Worm (Caenorhabditis elegans) whole organism, L2 larva: ENCODE measurements around the gene nhr-162.

ENCODE experiments used
- ama-1 ChIP-seq: fragments of 150-350 bp; optimal IDR thresholded peaks from 2 replicates; lab custom pipeline; 2018; ENCODE audit warnings: inconsistent platforms
- crh-2 ChIP-seq: sonication (generic microtip); optimal IDR thresholded peaks from 2 replicates; lab custom pipeline; 2017; ENCODE audit warnings: missing biosample characterization, missing genetic modification characterization
- egl-27 ChIP-seq: sonication (generic microtip); optimal IDR thresholded peaks from 3 replicates; lab custom pipeline; 2017; ENCODE audit warnings: missing biosample characterization, missing genetic modification reagents, missing genetic modification characterization
- elt-1 ChIP-seq: fragments of 150-350 bp; optimal IDR thresholded peaks from 2 replicates; lab custom pipeline; 2014; ENCODE audit warnings: missing biosample characterization, missing genetic modification characterization
- lin-11 ChIP-seq: fragments of 150-350 bp; sonication (generic microtip); optimal IDR thresholded peaks from 2 replicates; lab custom pipeline; 2014; ENCODE audit warnings: missing biosample characterization, missing genetic modification characterization, inconsistent platforms, mixed read lengths
- nhr-129 ChIP-seq: fragments of 150-350 bp; optimal IDR thresholded peaks from 2 replicates; lab custom pipeline; 2014; ENCODE audit warnings: missing biosample characterization, missing genetic modification characterization
- nhr-25 ChIP-seq: fragments of 150-350 bp; sonication (generic microtip); optimal IDR thresholded peaks from 3 replicates; lab custom pipeline; 2014; ENCODE audit warnings: missing biosample characterization, missing genetic modification characterization
- peb-1 ChIP-seq: fragments of 150-350 bp; optimal IDR thresholded peaks from 2 replicates; lab custom pipeline; 2014; ENCODE audit warnings: missing biosample characterization, missing genetic modification characterization
- skn-1 ChIP-seq: sonication (generic microtip); optimal IDR thresholded peaks from 2 replicates; lab custom pipeline; 2017; ENCODE audit warnings: missing biosample characterization, missing genetic modification characterization
- snpc-4 ChIP-seq: fragments of 150-350 bp; optimal IDR thresholded peaks from 2 replicates; lab custom pipeline; 2014; ENCODE audit warnings: missing biosample characterization, missing genetic modification characterization
- unc-62 ChIP-seq: fragments of 150-350 bp; optimal IDR thresholded peaks from 2 replicates; lab custom pipeline; 2014; ENCODE audit warnings: missing biosample characterization, missing genetic modification reagents, missing genetic modification characterization

DNA sequence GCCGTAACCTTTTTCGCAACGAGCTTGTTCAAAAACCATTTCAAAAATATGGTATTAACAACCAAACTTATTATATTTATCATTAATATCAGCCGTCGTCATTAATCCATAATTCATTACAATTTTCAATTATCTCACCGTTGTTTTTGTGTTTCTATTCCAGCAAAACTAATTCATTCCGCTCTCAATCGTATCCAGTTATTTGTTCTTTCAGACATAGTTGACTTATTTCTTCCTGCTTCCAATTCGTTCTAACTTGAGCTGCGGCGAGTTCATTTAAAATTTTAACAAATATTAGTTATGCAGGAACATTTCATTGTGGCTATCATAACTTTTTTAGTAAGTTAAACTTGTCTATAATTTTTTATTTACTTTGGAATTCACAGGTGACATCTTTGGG, 15.6 kb downstream of the nhr-162 start, which contains the start of gene srx-16:
- TF ChIP-seq crh-2 (tag; lab: Kevin White, UChicago) (no peak), peb-1 (no peak), egl-27 (tag; lab: Kevin White, UChicago) (no peak), nhr-25 (tag; lab: Kevin White, UChicago) (no peak), unc-62 (no peak), lin-11 (tag; lab: Kevin White, UChicago) (no peak), ama-1 (lab: Kevin White, UChicago) (no peak), snpc-4 (tag; lab: Kevin White, UChicago) (no peak), nhr-129 (no peak), elt-1 (no peak), skn-1 (tag; lab: Kevin White, UChicago) (no peak)
